Worm (Caenorhabditis elegans) whole organism, L1 larva: ENCODE results near the gene dhs-29.

Experiments used
- ama-1 ChIP-seq: fragments of 150-350 bp; optimal IDR thresholded peaks from 2 replicates; lab custom pipeline; 2014
- ces-1 ChIP-seq: fragments of 150-350 bp; optimal IDR thresholded peaks from 2 replicates; lab custom pipeline; 2014; ENCODE audit warnings: missing biosample characterization, missing genetic modification reagents, missing genetic modification characterization
- egl-13 ChIP-seq: sonication (generic microtip); optimal IDR thresholded peaks from 2 replicates; lab custom pipeline; 2016; ENCODE audit warnings: missing genotype, missing genetic modification reagents, missing genetic modification characterization, missing compliant biosample characterization
- nhr-237 ChIP-seq: fragments of 150-350 bp; optimal IDR thresholded peaks from 2 replicates; lab custom pipeline; 2014; ENCODE audit warnings: missing biosample characterization, missing genetic modification characterization
- nhr-28 ChIP-seq: fragments of 150-350 bp; optimal IDR thresholded peaks from 2 replicates; lab custom pipeline; 2014; ENCODE audit warnings: missing biosample characterization, missing genetic modification characterization
- pag-3 ChIP-seq: sonication (generic microtip); optimal IDR thresholded peaks from 2 replicates; lab custom pipeline; 2017; ENCODE audit warnings: missing genetic modification characterization, mild to moderate bottlenecking, missing compliant biosample characterization, antibody characterized with exemption, borderline replicate concordance; ENCODE audit not compliant: insufficient read depth
- pqm-1 ChIP-seq: sonication (generic microtip); optimal IDR thresholded peaks from 3 replicates; lab custom pipeline; 2017; ENCODE audit warnings: missing biosample characterization, missing genetic modification characterization
- sptf-1 ChIP-seq: fragments of 150-350 bp; optimal IDR thresholded peaks from 2 replicates; lab custom pipeline; 2014; ENCODE audit warnings: missing biosample characterization, missing genetic modification characterization
- zag-1 ChIP-seq: fragments of 150-350 bp; optimal IDR thresholded peaks from 2 replicates; lab custom pipeline; 2014; ENCODE audit warnings: missing biosample characterization, missing genetic modification characterization
- ztf-4 ChIP-seq: fragments of 150-350 bp; optimal IDR thresholded peaks from 2 replicates; lab custom pipeline; 2014; ENCODE audit warnings: missing biosample characterization, missing genetic modification characterization

DNA sequence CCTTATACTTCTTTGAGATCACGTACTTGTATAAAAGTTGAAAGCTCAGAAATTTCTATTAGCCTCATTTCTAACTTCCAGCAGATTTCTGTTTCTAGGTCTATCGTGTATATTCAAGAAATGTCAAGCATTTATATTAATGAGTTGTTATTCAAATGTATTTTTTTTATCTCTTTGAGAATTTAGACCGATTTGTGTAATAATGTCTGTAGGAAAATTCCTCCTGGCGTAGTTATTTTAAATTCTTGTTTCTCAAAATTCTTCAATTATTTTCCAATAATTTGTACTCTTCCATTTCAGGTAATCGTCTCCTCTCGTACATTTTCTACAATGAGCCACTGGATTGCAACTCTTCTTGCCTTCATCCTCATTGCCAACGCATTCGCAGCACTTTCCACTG, 37.4 kb downstream of the dhs-29 start, which contains the start of gene nlp-61:
- TF ChIP-seq nhr-237 (tag; lab: Kevin White, UChicago) = no peak
- no peak for TF ChIP-seq pqm-1 (tag; lab: Kevin White, UChicago)
- TF ChIP-seq ztf-4 = no peak
- TF ChIP-seq sptf-1 (tag; lab: Kevin White, UChicago) = no peak
- TF ChIP-seq ama-1 (lab: Kevin White, UChicago) = no peak
- no peak for TF ChIP-seq ces-1 (GFP tag; lab: Kevin White, UChicago)
- no peak for TF ChIP-seq nhr-28 (tag; lab: Kevin White, UChicago)
- no peak for TF ChIP-seq zag-1 (tag; lab: Kevin White, UChicago)
- no peak for TF ChIP-seq egl-13 (tag; lab: Kevin White, UChicago)
- no peak for TF ChIP-seq pag-3 (tag; lab: Kevin White, UChicago)
